Worm (Caenorhabditis elegans) whole organism, L4 larva: ENCODE results near the gene H20J04.4.

Experiments
- arid-1 ChIP-seq: fragments of 200-800 bp; sonication (Bioruptor generic); conservative IDR thresholded peaks from 2 replicates; pipeline ENCODE4 v1.3.6; 2022; ENCODE audit warnings: missing genetic modification reagents, missing genetic modification characterization, missing compliant biosample characterization
- ceh-32 ChIP-seq: sonication (generic microtip); optimal IDR thresholded peaks from 2 replicates; lab custom pipeline; 2016; ENCODE audit warnings: mild to moderate bottlenecking, missing genetic modification characterization, missing compliant biosample characterization; ENCODE audit not compliant: poor library complexity
- egl-43 ChIP-seq: fragments of 200-800 bp; sonication (Bioruptor generic); IDR thresholded peaks from 2 replicates; pipeline ENCODE4 v1.3.6; 2022; ENCODE audit warnings: missing genetic modification reagents, missing genetic modification characterization, missing compliant biosample characterization
- hlh-30 ChIP-seq: sonication (generic microtip); optimal IDR thresholded peaks from 2 replicates; lab custom pipeline; 2017; ENCODE audit warnings: antibody characterized with exemption, mild to moderate bottlenecking, missing genetic modification characterization, missing compliant biosample characterization; ENCODE audit not compliant: insufficient read depth
- lin-39 ChIP-seq: fragments of 150-350 bp; optimal IDR thresholded peaks from 2 replicates; lab custom pipeline; 2014; ENCODE audit warnings: missing biosample characterization, missing genetic modification reagents, missing genetic modification characterization
- ztf-11 ChIP-seq: fragments of 150-350 bp; optimal IDR thresholded peaks from 2 replicates; lab custom pipeline; 2014; ENCODE audit warnings: missing biosample characterization, missing genetic modification characterization

DNA sequence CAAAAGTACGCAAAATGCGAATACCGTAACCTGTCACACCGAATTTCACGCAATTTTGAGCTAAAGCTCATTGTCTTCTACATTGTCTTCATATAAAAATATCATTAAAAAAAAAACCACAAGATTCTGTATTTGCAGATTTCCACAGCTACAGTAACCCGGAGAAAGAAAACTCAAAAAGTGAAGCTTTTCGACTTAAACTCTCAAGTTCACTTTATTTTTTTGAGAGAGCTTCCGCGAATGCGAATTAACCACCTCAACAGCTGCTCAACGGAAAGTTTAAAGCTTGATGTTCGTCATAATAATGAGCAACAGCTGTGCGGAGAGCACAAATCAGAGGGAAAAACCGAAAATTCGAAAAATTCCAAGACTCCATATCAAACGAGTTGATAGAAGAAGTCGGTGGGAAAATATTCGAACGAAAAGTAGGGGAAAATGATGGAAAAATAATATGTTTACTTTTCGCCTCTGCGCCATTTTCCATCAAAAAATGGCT, 35.7 kb upstream of the H20J04.4 start:
- TF ChIP-seq hlh-30 (tag; lab: Kevin White, UChicago) (no peak), ceh-32 (tag; lab: Kevin White, UChicago) (no peak), lin-39 (tag; lab: Kevin White, UChicago) (no peak), egl-43 (GFP tag; lab: Robert Waterston, UW) (no peak), ztf-11 (no peak), arid-1 (no peak)
